ENCODE assay signal across 4 fruit fly cellular contexts in the genomic region with DNA sequence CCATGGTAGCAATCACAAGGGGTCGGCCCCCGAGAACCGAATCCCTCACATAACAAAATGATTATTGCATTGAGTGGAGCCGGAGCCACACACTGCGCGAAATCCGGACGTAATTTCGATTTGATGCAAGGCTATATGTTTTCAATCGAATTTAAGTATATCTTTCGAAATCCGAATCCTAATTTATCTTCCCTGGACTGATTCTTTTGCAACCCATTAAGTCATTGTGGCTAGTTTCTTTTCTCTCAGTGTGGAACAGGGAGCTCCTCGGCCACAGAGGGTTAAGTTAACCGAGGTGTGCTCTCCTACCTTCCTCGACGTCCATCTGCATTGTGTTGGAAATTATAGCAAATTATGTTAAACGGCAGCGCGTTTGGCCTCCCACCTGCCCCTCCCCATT.
A peak's percentile ranks its signal among the peaks of the same experiment; 100 is the strongest.
TF ChIP-seq lines count a peak whose summit lies in the region.

No protein-coding gene starts in this region.

- no peak for TF ChIP-seq CTCF in whole organism, embryonic (GFP tag; optimal IDR thresholded peaks at IDR 0.05; lab: Kevin White, UChicago)

TF ChIP-seq in whole organism, embryonic, 481 proteins besides CTCF, POLR2A, EP300 and RAD21 (continues in another document):
- no peak for TF ChIP-seq sc (optimal IDR thresholded peaks at IDR 0.05; lab: Kevin White, UChicago)
- no peak for TF ChIP-seq sc (GFP tag; optimal IDR thresholded peaks at IDR 0.05; lab: Kevin White, UChicago)
- TF ChIP-seq CG2712 (tag; optimal IDR thresholded peaks at IDR 0.05; lab: Kevin White, UChicago), result peak; percentile 11
- TF ChIP-seq jing (GFP tag; optimal IDR thresholded peaks at IDR 0.05; lab: Kevin White, UChicago), result no peak
- TF ChIP-seq CG4617 (GFP tag; optimal IDR thresholded peaks at IDR 0.05; lab: Kevin White, UChicago; ENCODE audit: borderline replicate concordance), result no peak
- no peak for TF ChIP-seq prd (optimal IDR thresholded peaks at IDR 0.05; lab: Kevin White, UChicago)
- peak; percentile 36; the same call in 1 of the 3 replicates for TF ChIP-seq prd (GFP tag; IDR thresholded peaks at IDR 0.05; lab: Robert Waterston, UW)
- no peak for TF ChIP-seq sna (GFP tag; IDR thresholded peaks at IDR 0.05; lab: Robert Waterston, UW; ENCODE audit: partially characterized antibody)
- TF ChIP-seq row (GFP tag; IDR thresholded peaks at IDR 0.05; lab: Robert Waterston, UW), result 0 out of 3 replicates have a peak, but pooled peaks have one; percentile 21
- peak; percentile 44 for TF ChIP-seq Med (GFP tag; lab: Kevin White, UChicago)
- TF ChIP-seq CG16779 (GFP tag; IDR thresholded peaks at IDR 0.05; lab: Robert Waterston, UW), result no peak
- TF ChIP-seq so (GFP tag; IDR thresholded peaks at IDR 0.05; lab: Robert Waterston, UW), result no peak
- TF ChIP-seq sens (GFP tag; lab: Kevin White, UChicago), result peak; percentile 83
- TF ChIP-seq CG17328 (GFP tag; IDR thresholded peaks at IDR 0.05; lab: Robert Waterston, UW), result 0 out of 2 replicates have a peak, but pooled peaks have one; percentile 13
- no peak for TF ChIP-seq CG8359 (GFP tag; optimal IDR thresholded peaks at IDR 0.05; lab: Kevin White, UChicago; ENCODE audit: borderline replicate concordance)
- TF ChIP-seq trh (GFP tag; optimal IDR thresholded peaks at IDR 0.05; lab: Kevin White, UChicago), result no peak
- peak; percentile 79 for TF ChIP-seq Ets65A (GFP tag; lab: Kevin White, UChicago)
- TF ChIP-seq zfh1 (GFP tag; IDR thresholded peaks at IDR 0.05; lab: Robert Waterston, UW), result 0 out of 3 replicates have a peak, but pooled peaks have one; percentile 29
- TF ChIP-seq gem (tag; optimal IDR thresholded peaks at IDR 0.05; lab: Kevin White, UChicago), result peak; percentile 19
- no peak for TF ChIP-seq twi (tag; optimal IDR thresholded peaks at IDR 0.05; lab: Kevin White, UChicago)
- peak; percentile 41; the same call in 1 of the 3 replicates for TF ChIP-seq dysf (GFP tag; IDR thresholded peaks at IDR 0.05; lab: Robert Waterston, UW)

TF ChIP-seq in whole organism, prepupa, 60 proteins besides CTCF, POLR2A, EP300 and RAD21 (continues in another document):
- TF ChIP-seq Sox102F (GFP tag; optimal IDR thresholded peaks at IDR 0.05; lab: Kevin White, UChicago) (no peak), fkh (GFP tag; optimal IDR thresholded peaks at IDR 0.05; lab: Kevin White, UChicago) (no peak), CG10669 (GFP tag; optimal IDR thresholded peaks at IDR 0.05; lab: Kevin White, UChicago) (no peak), Blimp-1 (GFP tag; optimal IDR thresholded peaks at IDR 0.05; lab: Kevin White, UChicago) (no peak), CG7368 (GFP tag; optimal IDR thresholded peaks at IDR 0.05; lab: Kevin White, UChicago) (no peak), CG11762 (GFP tag; optimal IDR thresholded peaks at IDR 0.05; lab: Kevin White, UChicago; ENCODE audit: insufficient read depth) (no peak), salr (GFP tag; optimal IDR thresholded peaks at IDR 0.05; lab: Kevin White, UChicago) (no peak), CG8119 (GFP tag; IDR thresholded peaks at IDR 0.05; lab: Robert Waterston, UW) (no peak), CG10631 (GFP tag; optimal IDR thresholded peaks at IDR 0.05; lab: Kevin White, UChicago) (no peak), ss (GFP tag; optimal IDR thresholded peaks at IDR 0.05; lab: Kevin White, UChicago) (no peak), CG1621 (tag; optimal IDR thresholded peaks at IDR 0.05; lab: Kevin White, UChicago) (no peak), CG11294 (GFP tag; IDR thresholded peaks at IDR 0.05; lab: Robert Waterston, UW) (no peak), CG34406 (GFP tag; optimal IDR thresholded peaks at IDR 0.05; lab: Kevin White, UChicago) (no peak), vri (GFP tag; optimal IDR thresholded peaks at IDR 0.05; lab: Kevin White, UChicago) (peak; percentile 11), Hr38 (GFP tag; optimal IDR thresholded peaks at IDR 0.05; lab: Kevin White, UChicago) (no peak), net (GFP tag; optimal IDR thresholded peaks at IDR 0.05; lab: Kevin White, UChicago) (no peak), Met (GFP tag; optimal IDR thresholded peaks at IDR 0.05; lab: Kevin White, UChicago) (peak; percentile 41), CG16779 (tag; optimal IDR thresholded peaks at IDR 0.05; lab: Kevin White, UChicago) (no peak), Smox (GFP tag; optimal IDR thresholded peaks at IDR 0.05; lab: Kevin White, UChicago) (peak; percentile 12), svp (GFP tag; lab: Kevin White, UChicago) (peak; percentile 74), spab (GFP tag; optimal IDR thresholded peaks at IDR 0.05; lab: Kevin White, UChicago) (no peak), fd85E (GFP tag; optimal IDR thresholded peaks at IDR 0.05; lab: Kevin White, UChicago) (no peak), Hr39 (GFP tag; optimal IDR thresholded peaks at IDR 0.05; lab: Kevin White, UChicago) (peak; percentile 6)

TF ChIP-seq in whole organism, pupa, 21 proteins besides CTCF, POLR2A, EP300 and RAD21:
- no peak for TF ChIP-seq Ets98B (GFP tag; IDR thresholded peaks at IDR 0.05; lab: Robert Waterston, UW)
- no peak for TF ChIP-seq Pif1B (GFP tag; optimal IDR thresholded peaks at IDR 0.05; lab: Kevin White, UChicago)
- TF ChIP-seq CG32121 (GFP tag; IDR thresholded peaks at IDR 0.05; lab: Robert Waterston, UW), result no peak
- TF ChIP-seq CG8159 (tag; optimal IDR thresholded peaks at IDR 0.05; lab: Kevin White, UChicago), result peak; percentile 13
- no peak for TF ChIP-seq EcR (GFP tag; optimal IDR thresholded peaks at IDR 0.05; lab: Kevin White, UChicago)

TF ChIP-seq in whole organism, wandering third instar larva, 38 proteins besides CTCF, POLR2A, EP300 and RAD21:
- peak; percentile 42 for TF ChIP-seq fru (GFP tag; optimal IDR thresholded peaks at IDR 0.05; lab: Kevin White, UChicago)
- TF ChIP-seq pan (optimal IDR thresholded peaks at IDR 0.05; lab: Kevin White, UChicago), result no peak
- TF ChIP-seq usp (GFP tag; optimal IDR thresholded peaks at IDR 0.05; lab: Kevin White, UChicago), result no peak
- TF ChIP-seq HLH106 (tag; optimal IDR thresholded peaks at IDR 0.05; lab: Kevin White, UChicago), result peak; percentile 30
- no peak for TF ChIP-seq Dfd (GFP tag; optimal IDR thresholded peaks at IDR 0.05; lab: Kevin White, UChicago)
- peak; percentile 42 for TF ChIP-seq woc (GFP tag; optimal IDR thresholded peaks at IDR 0.05; lab: Kevin White, UChicago)
- peak; percentile 11 for TF ChIP-seq psq (GFP tag; optimal IDR thresholded peaks at IDR 0.05; lab: Kevin White, UChicago)
- TF ChIP-seq h (GFP tag; optimal IDR thresholded peaks at IDR 0.05; lab: Kevin White, UChicago), result peak; percentile 44
- peak in 1 of 2 experiments; percentile 34 for TF ChIP-seq foxo (GFP tag; optimal IDR thresholded peaks at IDR 0.05; lab: Kevin White, UChicago)
- TF ChIP-seq rgr (GFP tag; optimal IDR thresholded peaks at IDR 0.05; lab: Kevin White, UChicago), result peak; percentile 26
- TF ChIP-seq ey (GFP tag; optimal IDR thresholded peaks at IDR 0.05; lab: Kevin White, UChicago), result peak; percentile 58
- peak; percentile 28 for TF ChIP-seq OdsH (GFP tag; optimal IDR thresholded peaks at IDR 0.05; lab: Kevin White, UChicago)
- TF ChIP-seq Hnf4 (GFP tag; optimal IDR thresholded peaks at IDR 0.05; lab: Kevin White, UChicago), result peak; percentile 17
